Worm (Caenorhabditis elegans) whole organism, young adult: ENCODE data around the gene toe-2.

Experiments used
- B0019.2 ChIP-seq: fragments of 200-800 bp; sonication (Bioruptor generic); conservative IDR thresholded peaks from 2 replicates; pipeline ENCODE4 v1.3.6; 2022; ENCODE audit warnings: missing genetic modification reagents, missing genetic modification characterization, missing compliant biosample characterization
- B0261.1 ChIP-seq: sonication (generic microtip); optimal IDR thresholded peaks from 2 replicates; lab custom pipeline; 2016; ENCODE audit warnings: mild to moderate bottlenecking, missing genetic modification characterization, moderate library complexity, missing compliant biosample characterization
- F10E7.11 ChIP-seq: sonication (generic microtip); optimal IDR thresholded peaks from 2 replicates; lab custom pipeline; 2017; ENCODE audit warnings: mild to moderate bottlenecking, missing genetic modification characterization, moderate library complexity, missing compliant biosample characterization
- F23B12.7 ChIP-seq: sonication (generic microtip); optimal IDR thresholded peaks from 2 replicates; lab custom pipeline; 2017; ENCODE audit warnings: missing genetic modification characterization, mild to moderate bottlenecking, missing compliant biosample characterization, antibody characterized with exemption, moderate library complexity; ENCODE audit not compliant: insufficient read depth
- F52B5.7 ChIP-seq: sonication (generic microtip); optimal IDR thresholded peaks from 2 replicates; lab custom pipeline; 2016; ENCODE audit warnings: mild to moderate bottlenecking, missing genetic modification characterization, missing compliant biosample characterization
- F55B11.4 ChIP-seq: sonication (generic microtip); optimal IDR thresholded peaks from 2 replicates; lab custom pipeline; 2016; ENCODE audit warnings: missing compliant biosample characterization, missing genetic modification characterization, borderline replicate concordance; ENCODE audit not compliant: insufficient read depth
- K11D2.4 ChIP-seq: fragments of 200-800 bp; sonication (Bioruptor generic); IDR thresholded peaks from 2 replicates; pipeline ENCODE4 v1.3.6; 2022; ENCODE audit warnings: missing genetic modification reagents, missing genetic modification characterization, missing compliant biosample characterization
- Y53F4B.3 ChIP-seq: fragments of 200-800 bp; sonication (Bioruptor generic); IDR thresholded peaks from 2 replicates; pipeline ENCODE4 v1.3.6; 2022; ENCODE audit warnings: missing genetic modification reagents, missing genetic modification characterization, missing compliant biosample characterization
- Y53G8AR.9 ChIP-seq: fragments of 200-800 bp; sonication (Bioruptor generic); conservative IDR thresholded peaks from 2 replicates; pipeline ENCODE4 v1.3.6; 2022; ENCODE audit warnings: missing genetic modification reagents, missing genetic modification characterization, missing compliant biosample characterization
- aptf-2 ChIP-seq: fragments of 200-800 bp; sonication (Bioruptor generic); conservative IDR thresholded peaks from 2 replicates; pipeline ENCODE4 v1.3.6; 2022; ENCODE audit warnings: missing genetic modification reagents, missing genetic modification characterization, missing compliant biosample characterization
- atf-7 ChIP-seq: sonication (generic microtip); optimal IDR thresholded peaks from 2 replicates; lab custom pipeline; 2017; ENCODE audit warnings: mild to moderate bottlenecking, missing genetic modification characterization, missing compliant biosample characterization
- ccch-3 ChIP-seq: fragments of 200-800 bp; sonication (Bioruptor generic); optimal IDR thresholded peaks from 2 replicates; lab custom pipeline; 2018; ENCODE audit warnings: mild to moderate bottlenecking, missing genetic modification characterization, missing compliant biosample characterization
- ceh-40 ChIP-seq: fragments of 200-800 bp; sonication (Bioruptor generic); IDR thresholded peaks from 2 replicates; pipeline ENCODE4 v1.3.6; 2022; ENCODE audit warnings: missing genetic modification characterization, missing compliant biosample characterization
- ceh-91 ChIP-seq: fragments of 200-800 bp; sonication (Bioruptor generic); IDR thresholded peaks from 2 replicates; pipeline ENCODE4 v1.3.6; 2022; ENCODE audit warnings: missing genetic modification reagents, missing genetic modification characterization, missing compliant biosample characterization
- chd-7 ChIP-seq: sonication (generic microtip); optimal IDR thresholded peaks from 2 replicates; lab custom pipeline; 2016; ENCODE audit warnings: mild to moderate bottlenecking, missing genetic modification characterization, moderate library complexity, missing compliant biosample characterization
- dpl-1 ChIP-seq: fragments of 150-350 bp; optimal IDR thresholded peaks from 2 replicates; lab custom pipeline; 2014; ENCODE audit warnings: missing biosample characterization, missing genetic modification reagents, missing genetic modification characterization
- efl-1 ChIP-seq: fragments of 150-350 bp; optimal IDR thresholded peaks from 2 replicates; lab custom pipeline; 2014; ENCODE audit warnings: missing biosample characterization, missing genetic modification reagents, missing genetic modification characterization
- egl-44 ChIP-seq: fragments of 200-800 bp; sonication (Bioruptor generic); IDR thresholded peaks from 2 replicates; pipeline ENCODE4 v1.3.6; 2022; ENCODE audit warnings: missing genetic modification reagents, missing genetic modification characterization, missing compliant biosample characterization
- ekl-4 ChIP-seq: fragments of 200-800 bp; sonication (Bioruptor generic); IDR thresholded peaks from 2 replicates; pipeline ENCODE4 v1.3.6; 2022; ENCODE audit warnings: missing genetic modification reagents, missing genetic modification characterization, missing compliant biosample characterization
- ets-4 ChIP-seq: fragments of 200-800 bp; sonication (Bioruptor generic); optimal IDR thresholded peaks from 2 replicates; lab custom pipeline; 2018; ENCODE audit warnings: mild to moderate bottlenecking, missing genetic modification characterization, missing compliant biosample characterization
- him-1 ChIP-seq: sonication (generic microtip); optimal IDR thresholded peaks from 2 replicates; lab custom pipeline; 2016; ENCODE audit warnings: missing genotype, missing genetic modification reagents, missing genetic modification characterization, missing compliant biosample characterization
- hlh-12 ChIP-seq: sonication (generic microtip); optimal IDR thresholded peaks from 2 replicates; lab custom pipeline; 2016; ENCODE audit warnings: missing genetic modification characterization, missing compliant biosample characterization
- lag-1 ChIP-seq: fragments of 200-800 bp; sonication (Bioruptor generic); IDR thresholded peaks from 2 replicates; pipeline ENCODE4 v1.3.6; 2022; ENCODE audit warnings: missing genetic modification reagents, missing genetic modification characterization, missing compliant biosample characterization
- lin-35 ChIP-seq, 3 experiments: fragments of 150-350 bp in 2 of 3; sonication (generic microtip) in 1 of 3; optimal IDR thresholded peaks; 2 replicates each; lab custom pipeline; 2014 to 2018; ENCODE audit warnings: missing biosample characterization in 3 of 3, missing genetic modification characterization in 3 of 3, missing genetic modification reagents in 3 of 3
- lin-40 ChIP-seq: sonication (generic microtip); optimal IDR thresholded peaks from 2 replicates; lab custom pipeline; 2016; ENCODE audit warnings: missing genetic modification characterization, mild to moderate bottlenecking, missing compliant biosample characterization, missing genotype, missing genetic modification reagents
- lir-1 ChIP-seq: fragments of 200-800 bp; sonication (Bioruptor generic); conservative IDR thresholded peaks from 2 replicates; pipeline ENCODE4 v1.3.6; 2022; ENCODE audit warnings: missing genetic modification reagents, missing genetic modification characterization, missing compliant biosample characterization
- lsl-1 ChIP-seq: fragments of 200-800 bp; sonication (Bioruptor generic); optimal IDR thresholded peaks from 2 replicates; lab custom pipeline; 2018; ENCODE audit warnings: mild to moderate bottlenecking, missing genetic modification characterization, moderate library complexity, missing compliant biosample characterization
- madf-3 ChIP-seq: fragments of 200-800 bp; sonication (Bioruptor generic); IDR thresholded peaks from 2 replicates; pipeline ENCODE4 v1.3.6; 2022; ENCODE audit warnings: missing genetic modification reagents, missing genetic modification characterization, missing compliant biosample characterization
- mcd-1 ChIP-seq: fragments of 200-800 bp; sonication (Bioruptor generic); IDR thresholded peaks from 2 replicates; pipeline ENCODE4 v1.3.6; 2022; ENCODE audit warnings: missing genetic modification reagents, missing genetic modification characterization, missing compliant biosample characterization
- nfya-1 ChIP-seq: sonication (generic microtip); optimal IDR thresholded peaks from 2 replicates; lab custom pipeline; 2017; ENCODE audit warnings: antibody characterized with exemption, missing compliant biosample characterization, missing genetic modification characterization, borderline replicate concordance; ENCODE audit not compliant: insufficient read depth
- nfya-2 ChIP-seq: fragments of 200-800 bp; sonication (Bioruptor generic); IDR thresholded peaks from 2 replicates; pipeline ENCODE4 v1.3.6; 2022; ENCODE audit warnings: missing genetic modification reagents, missing genetic modification characterization, missing compliant biosample characterization
- nhr-80 ChIP-seq: sonication (generic microtip); optimal IDR thresholded peaks from 2 replicates; lab custom pipeline; 2016; ENCODE audit warnings: missing genetic modification characterization, missing compliant biosample characterization
- nhr-90 ChIP-seq: sonication (generic microtip); optimal IDR thresholded peaks from 2 replicates; lab custom pipeline; 2016; ENCODE audit warnings: missing genotype, mild to moderate bottlenecking, missing genetic modification characterization, missing compliant biosample characterization
- repo-1 ChIP-seq: sonication (generic microtip); optimal IDR thresholded peaks from 2 replicates; lab custom pipeline; 2017; ENCODE audit warnings: mild to moderate bottlenecking, missing genetic modification characterization, missing compliant biosample characterization
- rpc-1 ChIP-seq, 2 experiments: fragments of 150-350 bp in 1 of 2; sonication (generic microtip) in 1 of 2; optimal IDR thresholded peaks; 2 replicates each; lab custom pipeline; 2014 to 2018; ENCODE audit warnings: missing biosample characterization in 1 of 2, missing genetic modification characterization in 1 of 2, missing genetic modification reagents in 1 of 2, missing genotype in 1 of 2
- sdz-38 ChIP-seq: sonication (generic microtip); optimal IDR thresholded peaks from 2 replicates; lab custom pipeline; 2016; ENCODE audit warnings: missing genotype, missing genetic modification characterization, missing compliant biosample characterization
- snpc-1.3 ChIP-seq: sonication (generic microtip); optimal IDR thresholded peaks from 2 replicates; lab custom pipeline; 2017; ENCODE audit warnings: missing genetic modification characterization, mild to moderate bottlenecking, missing compliant biosample characterization, antibody characterized with exemption, moderate library complexity, missing genotype, missing genetic modification reagents; ENCODE audit not compliant: insufficient read depth
- snpc-4 ChIP-seq, 5 experiments: fragments of 150-350 bp in 1 of 5; sonication (generic microtip) in 4 of 5; optimal IDR thresholded peaks; 2 replicates each; lab custom pipeline; 2014 to 2018; ENCODE audit warnings: missing genetic modification characterization in 5 of 5, missing biosample characterization in 3 of 5, antibody characterized with exemption in 2 of 5, mild to moderate bottlenecking in 2 of 5, missing compliant biosample characterization in 2 of 5, missing genotype in 2 of 5, moderate library complexity in 2 of 5, missing genetic modification reagents in 1 of 5
- somi-1 ChIP-seq: fragments of 200-800 bp; sonication (Bioruptor generic); optimal IDR thresholded peaks from 2 replicates; lab custom pipeline; 2018; ENCODE audit warnings: mild to moderate bottlenecking, missing genetic modification characterization, missing compliant biosample characterization
- unc-62 ChIP-seq: fragments of 150-350 bp; optimal IDR thresholded peaks from 2 replicates; lab custom pipeline; 2014; ENCODE audit warnings: missing biosample characterization, missing genetic modification reagents, missing genetic modification characterization
- ztf-18 ChIP-seq: sonication (generic microtip); optimal IDR thresholded peaks from 2 replicates; lab custom pipeline; 2016; ENCODE audit warnings: missing genotype, mild to moderate bottlenecking, missing genetic modification characterization, missing compliant biosample characterization
- ztf-25 ChIP-seq: fragments of 200-800 bp; sonication (Bioruptor generic); IDR thresholded peaks from 2 replicates; pipeline ENCODE4 v1.3.6; 2022; ENCODE audit warnings: missing genetic modification reagents, missing genetic modification characterization, missing compliant biosample characterization

The toe-2 gene

DNA sequence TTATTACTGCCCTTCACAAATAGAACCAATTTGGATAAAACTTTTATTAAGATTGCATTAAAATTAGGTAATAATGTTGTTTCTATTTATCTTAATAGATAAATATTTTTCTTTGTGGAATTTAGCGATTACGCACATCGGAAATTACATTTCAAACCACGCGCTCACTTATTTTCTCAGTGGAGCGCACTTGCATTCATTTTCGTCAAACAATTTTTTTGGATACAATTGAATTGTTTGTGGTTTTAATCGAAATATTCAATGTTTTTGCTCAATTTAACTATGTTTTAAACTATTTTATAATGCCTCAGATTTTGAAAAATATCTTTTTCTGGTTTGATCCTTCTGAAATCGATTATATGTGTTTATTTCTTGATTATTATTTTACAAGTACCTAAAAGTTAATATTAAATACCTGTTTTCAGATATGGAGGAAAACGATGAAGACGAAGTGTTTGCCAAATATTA lies 14.8 kb upstream of the toe-2 start, which contains the start of gene utp-20 (continued):
- TF ChIP-seq ceh-91 (GFP tag; lab: Robert Waterston, UW): no peak
- TF ChIP-seq B0019.2 (GFP tag; lab: Robert Waterston, UW): no peak
- no peak for TF ChIP-seq Y53G8AR.9
- TF ChIP-seq mcd-1 (GFP tag; lab: Robert Waterston, UW): peak; percentile 93
- no peak for TF ChIP-seq ekl-4 (GFP tag; lab: Robert Waterston, UW)
- TF ChIP-seq madf-3: no peak
- no peak for TF ChIP-seq K11D2.4
- TF ChIP-seq ztf-18 (tag; lab: Kevin White, UChicago): no peak
- no peak for TF ChIP-seq somi-1
- no peak for TF ChIP-seq Y53F4B.3 (GFP tag; lab: Robert Waterston, UW)
- TF ChIP-seq dpl-1 (GFP tag; lab: Kevin White, UChicago): peak; percentile 59
- TF ChIP-seq nfya-2 (GFP tag; lab: Robert Waterston, UW): no peak
- TF ChIP-seq ceh-40 (GFP tag; lab: Robert Waterston, UW): no peak
- TF ChIP-seq sdz-38 (tag; lab: Kevin White, UChicago): no peak
- peak; percentile 70 for TF ChIP-seq efl-1
- TF ChIP-seq F10E7.11 (tag; lab: Kevin White, UChicago): no peak
- TF ChIP-seq ets-4: no peak
- TF ChIP-seq snpc-1.3 (tag; lab: Kevin White, UChicago): no peak
- TF ChIP-seq nfya-1 (tag; lab: Kevin White, UChicago): no peak
- TF ChIP-seq hlh-12 (tag; lab: Kevin White, UChicago): no peak
- TF ChIP-seq nhr-80: no peak
- TF ChIP-seq egl-44: no peak
- TF ChIP-seq lir-1 (GFP tag; lab: Robert Waterston, UW): no peak
- peak; percentile 28 for TF ChIP-seq lsl-1 (GFP tag; lab: Kevin White, UChicago)
- TF ChIP-seq repo-1 (tag; lab: Kevin White, UChicago): no peak
- TF ChIP-seq nhr-90 (tag; lab: Kevin White, UChicago): no peak
- no peak for TF ChIP-seq chd-7 (tag; lab: Kevin White, UChicago)
- TF ChIP-seq ccch-3 (GFP tag; lab: Kevin White, UChicago): no peak
- TF ChIP-seq lin-35 (GFP tag; optimal IDR thresholded peaks at IDR 0.05; lab: Kevin White, UChicago): peak in 1 of 3 experiments; percentile 79
- TF ChIP-seq F23B12.7 (tag; lab: Kevin White, UChicago): peak; percentile 95
- no peak for TF ChIP-seq F52B5.7 (tag; lab: Kevin White, UChicago)
- no peak for TF ChIP-seq him-1 (tag; lab: Kevin White, UChicago)

DNA sequence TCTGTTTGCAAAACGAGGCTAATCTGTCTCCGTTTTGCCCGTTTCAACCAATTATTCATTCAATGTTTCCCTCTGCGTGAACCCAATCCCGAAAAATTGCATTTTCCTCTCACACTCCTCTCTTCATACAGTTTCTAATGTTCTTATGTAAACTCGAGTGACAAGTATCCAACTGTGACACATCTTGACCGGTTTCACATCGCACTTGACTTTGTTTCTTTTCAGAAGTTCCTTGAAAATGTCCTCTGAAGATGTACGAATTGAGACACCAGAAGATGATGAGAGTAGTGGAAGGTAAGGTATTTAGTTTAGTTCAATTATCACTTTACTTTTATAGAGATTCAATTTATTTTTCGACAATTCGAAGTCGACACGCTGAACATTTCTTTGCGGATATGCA lies 10.8 kb upstream of the toe-2 start, which contains the start of gene abcx-1:
Gene abcx-1 (plus strand): TSS at position 224 of the 400 bp plus-strand sequence.
- TF ChIP-seq atf-7 (tag; lab: Kevin White, UChicago): no peak
- TF ChIP-seq aptf-2 (GFP tag; lab: Robert Waterston, UW): no peak

DNA sequence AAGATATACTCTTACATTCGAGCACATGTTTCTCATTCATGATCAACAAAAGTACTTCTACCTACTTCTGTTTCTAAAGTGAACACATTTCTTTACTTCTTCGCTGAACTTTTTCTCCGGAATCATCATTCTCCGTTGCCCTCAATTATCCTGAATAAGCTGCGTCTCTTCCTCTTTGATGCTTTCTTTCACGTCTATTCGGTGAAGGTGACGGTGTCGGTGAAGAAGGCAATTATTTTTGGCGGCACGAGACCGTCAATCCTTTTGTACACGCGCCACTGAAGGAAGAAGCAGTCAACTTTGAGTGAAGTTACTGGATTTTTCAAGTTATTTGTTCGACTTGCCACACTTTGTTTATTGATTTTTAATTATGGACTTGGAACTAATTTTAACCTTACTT lies 10.3 kb upstream of the toe-2 start, which contains the start of gene abch-1:
Gene abch-1 (minus strand): TSS at position 101 of the 400 bp plus-strand sequence.
- TF ChIP-seq somi-1: no peak
- TF ChIP-seq lsl-1 (GFP tag; lab: Kevin White, UChicago): no peak
- no peak for TF ChIP-seq unc-62 (GFP tag; lab: Kevin White, UChicago)
- no peak for TF ChIP-seq lag-1
- TF ChIP-seq B0261.1: no peak
- no peak for TF ChIP-seq ztf-25 (GFP tag; lab: Robert Waterston, UW)
- TF ChIP-seq lin-40 (tag; lab: Kevin White, UChicago): no peak
- no peak for TF ChIP-seq snpc-4 (GFP tag; optimal IDR thresholded peaks at IDR 0.05; lab: Kevin White, UChicago)
- no peak for TF ChIP-seq snpc-4 (tag; optimal IDR thresholded peaks at IDR 0.05; lab: Kevin White, UChicago)
- no peak for TF ChIP-seq chd-7 (tag; lab: Kevin White, UChicago)
- TF ChIP-seq F55B11.4: no peak
- TF ChIP-seq F10E7.11 (tag; lab: Kevin White, UChicago): no peak
- no peak for TF ChIP-seq rpc-1 (optimal IDR thresholded peaks at IDR 0.05; lab: Kevin White, UChicago)
- no peak for TF ChIP-seq rpc-1 (tag; optimal IDR thresholded peaks at IDR 0.05; lab: Kevin White, UChicago)
